Fruit fly (Drosophila melanogaster) whole organism, wandering third instar larva: ENCODE data around the gene CG3655.
A peak's percentile ranks its signal among the peaks of the same experiment; 100 is the strongest.

Source experiments
- Abd-B ChIP-seq: fragments of >200 bp; optimal IDR thresholded peaks from 2 replicates; lab custom pipeline; 2017; ENCODE audit warnings: missing biosample characterization, missing genetic modification characterization
- CG32264 ChIP-seq: fragments of 200-800 bp; sonication (Bioruptor generic); optimal IDR thresholded peaks from 2 replicates; lab custom pipeline; 2016; ENCODE audit warnings: missing biosample characterization, missing genetic modification characterization
- CG9705 ChIP-seq: fragments of 200-800 bp; sonication (Bioruptor generic); optimal IDR thresholded peaks from 2 replicates; lab custom pipeline; 2018; ENCODE audit warnings: missing biosample characterization, mild to moderate bottlenecking, missing genetic modification characterization
- CrebA ChIP-seq: fragments of 200-800 bp; sonication (Bioruptor generic); optimal IDR thresholded peaks from 2 replicates; lab custom pipeline; 2016; ENCODE audit warnings: missing biosample characterization, mild to moderate bottlenecking, missing genetic modification characterization, borderline replicate concordance
- Dif ChIP-seq: fragments of 200-275, 200-300 bp; sonication (Bioruptor generic); optimal IDR thresholded peaks from 2 replicates; lab custom pipeline; 2018; ENCODE audit warnings: missing biosample characterization, missing genetic modification characterization; ENCODE audit not compliant: partially characterized antibody
- GATAd ChIP-seq: sonication (Bioruptor generic); optimal IDR thresholded peaks from 2 replicates; lab custom pipeline; 2016; ENCODE audit warnings: missing biosample characterization, missing genetic modification characterization
- HLH106 ChIP-seq: fragments of 200-800 bp; optimal IDR thresholded peaks from 3 replicates; lab custom pipeline; 2019; ENCODE audit warnings: missing biosample characterization, mild to moderate bottlenecking, missing genetic modification characterization, moderate library complexity
- Hnf4 ChIP-seq: fragments of 200-800 bp; sonication (Bioruptor generic); optimal IDR thresholded peaks from 2 replicates; lab custom pipeline; 2016; ENCODE audit warnings: missing biosample characterization, mild to moderate bottlenecking, missing genetic modification characterization
- Hr78 ChIP-seq: fragments of >200 bp; optimal IDR thresholded peaks from 2 replicates; lab custom pipeline; 2017; ENCODE audit warnings: missing biosample characterization, missing genetic modification characterization
- Hr83 ChIP-seq: fragments of 200-300 bp; sonication (Bioruptor generic); optimal IDR thresholded peaks from 2 replicates; lab custom pipeline; 2016; ENCODE audit warnings: missing biosample characterization, mild to moderate bottlenecking, missing genetic modification characterization, moderate library complexity; ENCODE audit not compliant: poor library complexity, severe bottlenecking
- Jra ChIP-seq: sonication (Bioruptor generic); optimal IDR thresholded peaks from 2 replicates; lab custom pipeline; 2016; ENCODE audit warnings: missing biosample characterization, missing genetic modification characterization
- Mio ChIP-seq: sonication (Bioruptor generic); optimal IDR thresholded peaks from 2 replicates; lab custom pipeline; 2016; ENCODE audit warnings: missing biosample characterization, missing genetic modification characterization
- Myc ChIP-seq: fragments of >200 bp; optimal IDR thresholded peaks from 2 replicates; lab custom pipeline; 2017
- N ChIP-seq: fragments of >200 bp; optimal IDR thresholded peaks from 2 replicates; lab custom pipeline; 2018; ENCODE audit warnings: missing biosample characterization, missing external identifiers, missing genetic modification characterization
- OdsH ChIP-seq: fragments of 200-800 bp; sonication (Bioruptor generic); optimal IDR thresholded peaks from 2 replicates; lab custom pipeline; 2016; ENCODE audit warnings: missing biosample characterization, mild to moderate bottlenecking, missing genetic modification characterization
- Rel ChIP-seq, 2 experiments: fragments of 200-800 bp; sonication (Bioruptor generic) in 1 of 2; optimal IDR thresholded peaks; 2 replicates in 1 of 2; 3 replicates in 1 of 2; lab custom pipeline; 2016 to 2019; ENCODE audit warnings: mild to moderate bottlenecking in 2 of 2, missing biosample characterization in 2 of 2, missing genetic modification characterization in 2 of 2, moderate library complexity in 1 of 2
- Vsx2 ChIP-seq: fragments of 200-300, 225-300 bp; sonication (Bioruptor generic); optimal IDR thresholded peaks from 2 replicates; lab custom pipeline; 2018; ENCODE audit warnings: missing biosample characterization, missing genetic modification characterization; ENCODE audit not compliant: partially characterized antibody
- br ChIP-seq: fragments of 200-800 bp; sonication (Bioruptor generic); optimal IDR thresholded peaks from 2 replicates; lab custom pipeline; 2016; ENCODE audit warnings: missing biosample characterization, missing genetic modification characterization
- dl ChIP-seq, 2 experiments: fragments of 175-275, 200-275 bp in 1 of 2; fragments of 200-275 bp in 1 of 2; sonication (Bioruptor generic); optimal IDR thresholded peaks; lab custom pipeline; 2018; ENCODE audit warnings: mild to moderate bottlenecking in 2 of 2, missing biosample characterization in 2 of 2, missing genetic modification characterization in 2 of 2, moderate library complexity in 2 of 2; ENCODE audit not compliant: partially characterized antibody in 2 of 2, insufficient read depth in 1 of 2
- dmrt93B ChIP-seq: fragments of 200-800 bp; sonication (Bioruptor generic); optimal IDR thresholded peaks from 2 replicates; lab custom pipeline; 2018; ENCODE audit warnings: missing biosample characterization, mild to moderate bottlenecking, missing genetic modification characterization
- dsf ChIP-seq: sonication (Bioruptor generic); optimal IDR thresholded peaks from 2 replicates; lab custom pipeline; 2016; ENCODE audit warnings: missing biosample characterization, missing genetic modification characterization, borderline replicate concordance
- ey ChIP-seq: fragments of 200-800 bp; sonication (Bioruptor generic); optimal IDR thresholded peaks from 2 replicates; lab custom pipeline; 2016; ENCODE audit warnings: missing biosample characterization, missing genetic modification characterization
- foxo ChIP-seq, 2 experiments: fragments of 200-800 bp; sonication (Bioruptor generic); optimal IDR thresholded peaks; 2 replicates in 1 of 2; 3 replicates in 1 of 2; lab custom pipeline; 2016 to 2017; ENCODE audit warnings: missing biosample characterization in 2 of 2, missing genetic modification characterization in 2 of 2
- fru ChIP-seq: fragments of 200-800 bp; sonication (Bioruptor generic); optimal IDR thresholded peaks from 3 replicates; lab custom pipeline; 2016; ENCODE audit warnings: missing biosample characterization, mild to moderate bottlenecking, missing genetic modification characterization
- jim ChIP-seq: fragments of 175-275, 200-325 bp; sonication (Bioruptor generic); optimal IDR thresholded peaks from 2 replicates; lab custom pipeline; 2016; ENCODE audit warnings: missing biosample characterization, mild to moderate bottlenecking, missing genetic modification characterization
- lola ChIP-seq: fragments of >200 bp; optimal IDR thresholded peaks from 2 replicates; lab custom pipeline; 2017; ENCODE audit warnings: missing biosample characterization, missing genetic modification characterization
- pan ChIP-seq: fragments of >200 bp; optimal IDR thresholded peaks from 2 replicates; lab custom pipeline; 2017
- psq ChIP-seq: fragments of 200-800 bp; sonication (Bioruptor generic); optimal IDR thresholded peaks from 3 replicates; lab custom pipeline; 2017; ENCODE audit warnings: missing biosample characterization, mild to moderate bottlenecking, missing genetic modification characterization, moderate library complexity
- sage ChIP-seq: fragments of 200-800 bp; sonication (Bioruptor generic); optimal IDR thresholded peaks from 2 replicates; lab custom pipeline; 2016; ENCODE audit warnings: missing biosample characterization, mild to moderate bottlenecking, missing genetic modification characterization
- tai ChIP-seq: sonication (Bioruptor generic); optimal IDR thresholded peaks from 2 replicates; lab custom pipeline; 2016; ENCODE audit warnings: missing biosample characterization, missing genetic modification characterization
- usp ChIP-seq: fragments of >200 bp; optimal IDR thresholded peaks from 2 replicates; lab custom pipeline; 2017; ENCODE audit warnings: missing biosample characterization, missing genetic modification characterization
- woc ChIP-seq: sonication (Bioruptor generic); optimal IDR thresholded peaks from 2 replicates; lab custom pipeline; 2016; ENCODE audit warnings: missing biosample characterization, mild to moderate bottlenecking, missing genetic modification characterization

The CG3655 gene

dm6 chrX:1134053-1135005 lies at the start of gene CG3655:
Gene CG3655 (minus strand): TSS chrX:1134896.
- TF ChIP-seq Dif (GFP tag; lab: Kevin White, UChicago) (peak; percentile 33), Mio (GFP tag; lab: Kevin White, UChicago) (no peak), GATAd (GFP tag; lab: Kevin White, UChicago) (no peak), Vsx2 (GFP tag; lab: Kevin White, UChicago) (peak; percentile 24), dl (GFP tag; optimal IDR thresholded peaks at IDR 0.05; lab: Kevin White, UChicago; ENCODE audit: insufficient read depth in 1 of 2, partially characterized antibody in 2 of 2) (peak in 1 of 2 experiments; percentile 35), dsf (GFP tag; lab: Kevin White, UChicago) (no peak), psq (GFP tag; lab: Kevin White, UChicago) (peak; percentile 84), Hr83 (GFP tag; lab: Kevin White, UChicago) (no peak)
- TF ChIP-seq, all 38 proteins: peak for 4

- no peak for TF ChIP-seq Hr78
- no peak for TF ChIP-seq CrebA (GFP tag; lab: Kevin White, UChicago)
- no peak for TF ChIP-seq jim (GFP tag; lab: Kevin White, UChicago)
- no peak for TF ChIP-seq woc (GFP tag; lab: Kevin White, UChicago)
- no peak for TF ChIP-seq Hr83 (GFP tag; lab: Kevin White, UChicago)
- TF ChIP-seq Vsx2 (GFP tag; lab: Kevin White, UChicago), result no peak
- no peak for TF ChIP-seq br (GFP tag; lab: Kevin White, UChicago)
- no peak for TF ChIP-seq OdsH (GFP tag; lab: Kevin White, UChicago)
- TF ChIP-seq lola, result no peak
- TF ChIP-seq fru (GFP tag; lab: Kevin White, UChicago), result no peak
- TF ChIP-seq Myc, result no peak
- TF ChIP-seq GATAd (GFP tag; lab: Kevin White, UChicago), result no peak
- TF ChIP-seq HLH106 (tag; lab: Kevin White, UChicago), result no peak
- TF ChIP-seq ey (GFP tag; lab: Kevin White, UChicago), result no peak
- no peak for TF ChIP-seq dmrt93B (GFP tag; lab: Kevin White, UChicago)
- no peak for TF ChIP-seq Hnf4 (GFP tag; lab: Kevin White, UChicago)
- TF ChIP-seq Jra, result no peak
Measured at dm6 chrX:1184478-1184877, 49.8 kb upstream of the CG3655 start, which contains the start of gene CG14626. Gene CG14626 (plus strand): TSS chrX:1184778.

- TF ChIP-seq br (GFP tag; lab: Kevin White, UChicago) (no peak), CG32264 (GFP tag; lab: Kevin White, UChicago) (no peak), dsf (GFP tag; lab: Kevin White, UChicago) (no peak), pan (no peak), HLH106 (tag; lab: Kevin White, UChicago) (no peak), GATAd (GFP tag; lab: Kevin White, UChicago) (no peak), Hr83 (GFP tag; lab: Kevin White, UChicago) (no peak), CG9705 (GFP tag; lab: Kevin White, UChicago) (no peak), jim (GFP tag; lab: Kevin White, UChicago) (no peak), foxo (GFP tag; optimal IDR thresholded peaks at IDR 0.05; lab: Kevin White, UChicago) (no peak), sage (GFP tag; lab: Kevin White, UChicago) (no peak), woc (GFP tag; lab: Kevin White, UChicago) (no peak), fru (GFP tag; lab: Kevin White, UChicago) (no peak)
Measured at dm6 chrX:1183742-1184141, 49.0 kb upstream of the CG3655 start.

DNA sequence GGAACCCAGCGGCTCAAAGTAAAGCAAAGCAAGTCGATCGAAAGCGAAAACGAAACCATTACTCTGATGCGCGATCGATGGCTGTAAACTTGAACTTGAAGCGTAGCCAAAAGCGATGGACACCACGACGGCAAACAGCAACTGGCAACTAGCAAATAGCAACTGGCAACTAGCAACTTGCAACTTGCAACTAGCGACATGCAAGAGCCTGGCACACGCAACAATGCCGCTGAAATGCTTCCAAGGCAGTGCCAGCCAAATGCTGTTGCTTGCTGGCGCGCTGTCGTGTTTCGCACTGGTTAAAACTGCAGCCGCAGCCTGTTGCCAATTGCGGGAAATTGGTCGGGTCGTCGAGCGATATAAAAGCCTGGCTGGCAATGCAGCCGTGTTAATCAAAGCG lies 46.6 kb upstream of the CG3655 start, which contains the start of gene CG14627:
Gene CG14627 (plus strand): TSS at position 301 of the 400 bp plus-strand sequence.
- no peak for TF ChIP-seq Rel (GFP tag; optimal IDR thresholded peaks at IDR 0.05; lab: Kevin White, UChicago)
- TF ChIP-seq Rel (tag; optimal IDR thresholded peaks at IDR 0.05; lab: Kevin White, UChicago), result no peak
- TF ChIP-seq Vsx2 (GFP tag; lab: Kevin White, UChicago), result no peak
- TF ChIP-seq Hnf4 (GFP tag; lab: Kevin White, UChicago), result no peak
- no peak for TF ChIP-seq ey (GFP tag; lab: Kevin White, UChicago)
- no peak for TF ChIP-seq HLH106 (tag; lab: Kevin White, UChicago)
- TF ChIP-seq Abd-B (GFP tag; lab: Kevin White, UChicago), result no peak
- TF ChIP-seq N (GFP tag; lab: Kevin White, UChicago), result no peak
- no peak for TF ChIP-seq usp (GFP tag; lab: Kevin White, UChicago)
- no peak for TF ChIP-seq Dif (GFP tag; lab: Kevin White, UChicago)
- no peak for TF ChIP-seq dmrt93B (GFP tag; lab: Kevin White, UChicago)
- TF ChIP-seq CrebA (GFP tag; lab: Kevin White, UChicago), result no peak
- TF ChIP-seq GATAd (GFP tag; lab: Kevin White, UChicago), result no peak
- TF ChIP-seq tai (GFP tag; lab: Kevin White, UChicago), result no peak
- TF ChIP-seq pan, result no peak
